Worm (Caenorhabditis elegans): ENCODE results near the gene let-721.

The let-721 gene

DNA sequence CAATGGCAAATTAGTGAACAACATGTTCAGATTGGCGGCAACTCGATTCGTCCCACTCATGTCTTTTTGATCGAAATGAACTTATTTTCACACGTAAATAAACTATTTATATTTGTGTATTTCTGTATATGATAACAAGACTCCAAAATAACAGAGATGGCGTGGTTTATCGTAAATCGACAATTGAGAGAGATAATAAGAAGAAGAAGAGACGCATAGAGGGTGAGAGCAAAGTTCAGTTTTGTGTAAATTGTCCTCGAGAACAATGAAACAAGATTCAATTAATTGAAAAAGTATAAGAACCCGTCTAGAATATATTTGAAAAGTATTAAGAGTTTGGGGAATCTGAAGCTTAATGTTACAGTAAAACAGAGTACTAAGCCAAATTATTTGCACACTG lies 35.3 kb downstream of the let-721 start (continued):
- TF ChIP-seq snpc-4 (tag; optimal IDR thresholded peaks at IDR 0.05) (no peak), unc-62 (GFP tag; optimal IDR thresholded peaks at IDR 0.05) (no peak), F16B12.6 (tag; optimal IDR thresholded peaks at IDR 0.05) (no peak), unc-98 (GFP tag; IDR thresholded peaks at IDR 0.05) (no peak), ceh-88 (GFP tag; IDR thresholded peaks at IDR 0.05) (no peak), ama-1 (optimal IDR thresholded peaks at IDR 0.05) (no peak), fos-1 (tag; optimal IDR thresholded peaks at IDR 0.05) (no peak), hlh-17 (GFP tag; optimal IDR thresholded peaks at IDR 0.05; ENCODE audit: borderline replicate concordance) (no peak), ces-1 (GFP tag; optimal IDR thresholded peaks at IDR 0.05) (no peak), sup-37 (GFP tag; optimal IDR thresholded peaks at IDR 0.05) (no peak), lin-35 (GFP tag; optimal IDR thresholded peaks at IDR 0.05) (peak in 1 of 2 experiments; percentile 29), tlp-1 (tag; optimal IDR thresholded peaks at IDR 0.05) (no peak), jun-1 (tag; optimal IDR thresholded peaks at IDR 0.05) (no peak), irx-1 (tag; optimal IDR thresholded peaks at IDR 0.05) (no peak), dpl-1 (GFP tag; optimal IDR thresholded peaks at IDR 0.05) (no peak), ets-5 (GFP tag; IDR thresholded peaks at IDR 0.05) (no peak), pqm-1 (tag; optimal IDR thresholded peaks at IDR 0.05) (no peak)

- TF ChIP-seq nhr-90 (tag; optimal IDR thresholded peaks at IDR 0.05; ENCODE audit: poor library complexity) (no peak), C04F5.9 (tag; optimal IDR thresholded peaks at IDR 0.05) (no peak), lin-35 (GFP tag; optimal IDR thresholded peaks at IDR 0.05) (no peak), swsn-7 (tag; optimal IDR thresholded peaks at IDR 0.05) (no peak), snpc-4 (tag; optimal IDR thresholded peaks at IDR 0.05) (no peak), unc-130 (tag; optimal IDR thresholded peaks at IDR 0.05) (no peak), mdl-1 (tag; optimal IDR thresholded peaks at IDR 0.05) (no peak), grh-1 (GFP tag; IDR thresholded peaks at IDR 0.05) (no peak), sptf-1 (tag; optimal IDR thresholded peaks at IDR 0.05) (no peak), unc-86 (tag; optimal IDR thresholded peaks at IDR 0.05) (no peak), mab-9 (GFP tag; IDR thresholded peaks at IDR 0.05) (no peak), tlp-1 (tag; optimal IDR thresholded peaks at IDR 0.05) (no peak), dpl-1 (GFP tag; optimal IDR thresholded peaks at IDR 0.05) (no peak), sup-37 (GFP tag; optimal IDR thresholded peaks at IDR 0.05) (no peak), F16B12.6 (tag; optimal IDR thresholded peaks at IDR 0.05) (no peak), C34B4.2 (tag; optimal IDR thresholded peaks at IDR 0.05) (no peak), efl-3 (GFP tag; optimal IDR thresholded peaks at IDR 0.05) (no peak), fkh-4 (tag; optimal IDR thresholded peaks at IDR 0.05; ENCODE audit: borderline replicate concordance) (no peak), ceh-90 (tag; optimal IDR thresholded peaks at IDR 0.05) (no peak), mef-2 (tag; optimal IDR thresholded peaks at IDR 0.05) (no peak)
Measured at ce11 chrIII:6406829-6407228, 39.9 kb downstream of the let-721 start, which contains the start of gene let-756. Gene let-756 (plus strand): TSS chrIII:6407129.

ce11 chrIII:6405121-6405520 lies 41.6 kb downstream of the let-721 start:
- TF ChIP-seq elt-2 (tag; optimal IDR thresholded peaks at IDR 0.05) (no peak), nhr-76 (tag; optimal IDR thresholded peaks at IDR 0.05) (no peak), skn-1 (tag; optimal IDR thresholded peaks at IDR 0.05) (peak; percentile 29), snu-23 (GFP tag; optimal IDR thresholded peaks at IDR 0.05) (peak; percentile 63), mep-1 (tag; optimal IDR thresholded peaks at IDR 0.05) (peak; percentile 10), nhr-20 (tag; optimal IDR thresholded peaks at IDR 0.05) (peak; percentile 30), efl-1 (optimal IDR thresholded peaks at IDR 0.05) (no peak), efl-1 (GFP tag; optimal IDR thresholded peaks at IDR 0.05 in 1 of 2) (no peak), lir-3 (tag; optimal IDR thresholded peaks at IDR 0.05; ENCODE audit: poor library complexity) (peak; percentile 4), ztf-4 (tag; optimal IDR thresholded peaks at IDR 0.05) (peak; percentile 36), nhr-19 (GFP tag; conservative IDR thresholded peaks at IDR 0.05) (peak; percentile 39), grh-1 (GFP tag; IDR thresholded peaks at IDR 0.05) (no peak), nhr-71 (tag; optimal IDR thresholded peaks at IDR 0.05) (peak; percentile 80), lin-14 (GFP tag; optimal IDR thresholded peaks at IDR 0.05) (peak; percentile 71), rnt-1 (tag; optimal IDR thresholded peaks at IDR 0.05) (peak; percentile 65), C16A3.4 (tag; optimal IDR thresholded peaks at IDR 0.05) (peak; percentile 4), nhr-90 (tag; optimal IDR thresholded peaks at IDR 0.05; ENCODE audit: poor library complexity) (no peak), lsy-2 (tag; optimal IDR thresholded peaks at IDR 0.05) (peak; percentile 43 to 57)

All from whole organism, L1 larva.